Worm (Caenorhabditis elegans): ENCODE data around the gene hum-8.

- TF ChIP-seq ham-2 (GFP tag; optimal IDR thresholded peaks at IDR 0.05) = no peak
- TF ChIP-seq nhr-2 (tag; optimal IDR thresholded peaks at IDR 0.05) = no peak
- TF ChIP-seq unc-62 (GFP tag; optimal IDR thresholded peaks at IDR 0.05) = no peak
- TF ChIP-seq ztf-11 (tag; optimal IDR thresholded peaks at IDR 0.05) = no peak
These were observed 40.7 kb upstream of the hum-8 start, which contains the start of gene npr-37 for ce11 chrIV:481067-481466.
